Fruit fly (Drosophila melanogaster) Kc167 (cell line): Measurements from ENCODE around the gene fax.

Experiments used
- Myc ChIP-seq: fragments of >200 bp; optimal IDR thresholded peaks from 2 replicates; lab custom pipeline; 2017; ENCODE audit warnings: missing external identifiers
- Sin3A ChIP-seq: fragments of >200 bp; optimal IDR thresholded peaks from 2 replicates; lab custom pipeline; 2018; ENCODE audit warnings: missing external identifiers
- psq ChIP-seq: fragments of >200 bp; optimal IDR thresholded peaks from 2 replicates; lab custom pipeline; 2017; ENCODE audit warnings: missing external identifiers
- ttk ChIP-seq: sonication (Bioruptor generic); optimal IDR thresholded peaks from 2 replicates; lab custom pipeline; 2017; ENCODE audit warnings: missing external identifiers

DNA sequence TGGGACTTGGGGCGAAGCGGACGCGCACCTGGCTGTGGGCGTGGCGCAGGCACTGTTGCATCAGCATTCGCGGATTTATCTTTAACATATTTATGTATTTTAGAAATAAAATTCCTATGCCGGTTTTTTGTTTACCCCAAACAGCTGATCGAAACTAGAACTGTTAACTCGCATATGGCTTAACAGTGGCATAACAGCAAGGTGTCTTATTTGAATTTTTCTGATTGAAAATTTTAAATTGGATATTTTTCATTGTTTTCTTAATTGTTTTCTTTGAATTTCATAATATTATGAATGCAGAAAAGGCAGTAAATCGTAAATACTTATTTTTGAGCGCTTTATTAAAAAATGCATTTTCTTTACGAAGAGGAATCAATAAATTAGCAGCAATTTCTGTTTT lies 5.4 kb upstream of the fax start, which contains the start of gene GluRS-m:
- TF ChIP-seq psq (lab: Kevin White, UChicago) (no peak), ttk (lab: Kevin White, UChicago) (no peak), Sin3A (lab: Kevin White, UChicago) (no peak), Myc (lab: Kevin White, UChicago) (no peak)
